Worm (Caenorhabditis elegans): Measurements from ENCODE around the gene F20D12.12.
A peak's percentile ranks its signal among the peaks of the same experiment; 100 is the strongest.

Gene F20D12.12

ce11 chrIV:7906643-7907042, 40.6 kb upstream of the F20D12.12 start:
- TF ChIP-seq mdl-1 (tag; optimal IDR thresholded peaks at IDR 0.05) (no peak), daf-12 (tag; optimal IDR thresholded peaks at IDR 0.05) (no peak), ztf-4 (tag; optimal IDR thresholded peaks at IDR 0.05) (no peak), nhr-43 (tag; optimal IDR thresholded peaks at IDR 0.05; ENCODE audit: poor library complexity, severe bottlenecking) (no peak), fkh-2 (tag; optimal IDR thresholded peaks at IDR 0.05) (no peak), eor-1 (tag; optimal IDR thresholded peaks at IDR 0.05) (no peak), nhr-237 (tag; optimal IDR thresholded peaks at IDR 0.05) (no peak), sea-2 (GFP tag; optimal IDR thresholded peaks at IDR 0.05) (no peak), hmg-11 (tag; optimal IDR thresholded peaks at IDR 0.05) (no peak), pqm-1 (tag; optimal IDR thresholded peaks at IDR 0.05) (no peak), nhr-11 (tag; optimal IDR thresholded peaks at IDR 0.05) (no peak), ceh-16 (tag; optimal IDR thresholded peaks at IDR 0.05) (no peak), nhr-23 (tag; optimal IDR thresholded peaks at IDR 0.05) (no peak)

- no peak for TF ChIP-seq unc-62 (GFP tag; optimal IDR thresholded peaks at IDR 0.05)
- peak; percentile 73 for TF ChIP-seq lin-39 (tag; optimal IDR thresholded peaks at IDR 0.05)
- no peak for TF ChIP-seq nhr-25 (tag; optimal IDR thresholded peaks at IDR 0.05)
- peak; percentile 1 for TF ChIP-seq lin-15B (tag; optimal IDR thresholded peaks at IDR 0.05)
- no peak for TF ChIP-seq fkh-10 (GFP tag; optimal IDR thresholded peaks at IDR 0.05)
- TF ChIP-seq jun-1 (tag; optimal IDR thresholded peaks at IDR 0.05) = no peak
- TF ChIP-seq elt-2 (tag; optimal IDR thresholded peaks at IDR 0.05) = peak; percentile 22
- no peak for TF ChIP-seq tbx-2 (tag; optimal IDR thresholded peaks at IDR 0.05)
- TF ChIP-seq snpc-4 (tag; optimal IDR thresholded peaks at IDR 0.05) = no peak
- TF ChIP-seq hmg-11 (tag; optimal IDR thresholded peaks at IDR 0.05) = peak; percentile 28
- peak; percentile 35 for TF ChIP-seq nfya-1 (tag; optimal IDR thresholded peaks at IDR 0.05; ENCODE audit: insufficient read depth)
- TF ChIP-seq R02D3.7 (tag; optimal IDR thresholded peaks at IDR 0.05) = no peak
- TF ChIP-seq mml-1 (tag; optimal IDR thresholded peaks at IDR 0.05) = no peak
- no peak for TF ChIP-seq egl-5 (tag; optimal IDR thresholded peaks at IDR 0.05)
- TF ChIP-seq pha-4 (tag; optimal IDR thresholded peaks at IDR 0.05) = peak; percentile 35
- TF ChIP-seq ceh-28 (tag; optimal IDR thresholded peaks at IDR 0.05) = no peak
- peak; percentile 22 for TF ChIP-seq ama-1 (optimal IDR thresholded peaks at IDR 0.05)
- TF ChIP-seq zag-1 (tag; optimal IDR thresholded peaks at IDR 0.05) = no peak
- no peak for TF ChIP-seq fos-1 (tag; optimal IDR thresholded peaks at IDR 0.05)
- TF ChIP-seq ceh-16 (tag; optimal IDR thresholded peaks at IDR 0.05) = no peak
Observed at ce11 chrIV:7909455-7910141, 37.6 kb upstream of the F20D12.12 start.

DNA sequence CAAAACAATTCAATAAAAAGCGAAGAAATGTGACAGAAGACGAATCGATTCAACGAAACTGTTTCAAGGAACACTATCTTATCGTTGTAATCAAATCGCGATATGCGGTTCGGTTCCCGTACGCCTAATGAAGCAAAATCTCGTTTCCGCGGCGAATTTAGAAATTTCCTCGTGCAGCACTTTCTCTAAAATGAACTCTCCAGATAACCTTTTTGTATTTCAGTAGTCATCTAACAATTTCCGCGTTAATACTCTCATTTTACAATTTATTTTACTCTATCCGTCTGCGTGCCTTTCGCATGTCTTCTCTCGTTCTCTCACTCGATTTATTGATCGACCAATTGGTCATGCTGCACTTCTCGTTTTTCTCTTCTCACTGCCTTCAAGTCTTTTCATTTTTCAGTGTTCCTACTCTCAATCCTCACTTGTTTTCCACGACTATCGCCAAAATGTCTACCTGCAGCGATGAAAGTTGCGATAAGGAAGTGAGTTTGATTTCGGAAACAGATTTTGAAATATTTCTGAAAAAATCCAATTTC, 37.0 kb upstream of the F20D12.12 start, which contains the start of the genes npp-27 and ntl-4:
npp-27 (minus strand) TSS at position 51 of the 539 bp plus-strand sequence.
ntl-4 (plus strand) TSS at position 379 of the 539 bp plus-strand sequence.
- TF ChIP-seq hmg-11 (tag; optimal IDR thresholded peaks at IDR 0.05) (no peak), unc-62 (GFP tag; optimal IDR thresholded peaks at IDR 0.05) (no peak), fkh-2 (tag; optimal IDR thresholded peaks at IDR 0.05) (no peak), ceh-82 (tag; optimal IDR thresholded peaks at IDR 0.05) (no peak), nhr-67 (tag; optimal IDR thresholded peaks at IDR 0.05) (no peak), snpc-4 (tag; optimal IDR thresholded peaks at IDR 0.05) (no peak), lin-15B (tag; optimal IDR thresholded peaks at IDR 0.05) (no peak), mml-1 (tag; optimal IDR thresholded peaks at IDR 0.05) (no peak), lin-39 (tag; optimal IDR thresholded peaks at IDR 0.05) (no peak), ztf-4 (tag; optimal IDR thresholded peaks at IDR 0.05) (no peak), skn-1 (tag; optimal IDR thresholded peaks at IDR 0.05) (no peak), fos-1 (tag; optimal IDR thresholded peaks at IDR 0.05) (no peak), R02D3.7 (tag; optimal IDR thresholded peaks at IDR 0.05) (no peak), pha-4 (tag; optimal IDR thresholded peaks at IDR 0.05) (peak; percentile 25), egl-27 (tag; optimal IDR thresholded peaks at IDR 0.05) (no peak), zag-1 (tag; optimal IDR thresholded peaks at IDR 0.05) (no peak), nhr-25 (tag; optimal IDR thresholded peaks at IDR 0.05) (no peak), nhr-11 (tag; optimal IDR thresholded peaks at IDR 0.05) (no peak), fkh-10 (GFP tag; optimal IDR thresholded peaks at IDR 0.05) (no peak), ama-1 (optimal IDR thresholded peaks at IDR 0.05) (peak; percentile 83), ceh-28 (tag; optimal IDR thresholded peaks at IDR 0.05) (peak; percentile 58), nhr-43 (tag; optimal IDR thresholded peaks at IDR 0.05; ENCODE audit: poor library complexity, severe bottlenecking) (no peak), tbx-2 (tag; optimal IDR thresholded peaks at IDR 0.05) (no peak), lsy-12 (tag; optimal IDR thresholded peaks at IDR 0.05) (no peak), unc-39 (tag; optimal IDR thresholded peaks at IDR 0.05) (no peak), sea-2 (GFP tag; optimal IDR thresholded peaks at IDR 0.05) (no peak), nhr-237 (tag; optimal IDR thresholded peaks at IDR 0.05) (no peak), nhr-28 (tag; optimal IDR thresholded peaks at IDR 0.05) (no peak), egl-5 (tag; optimal IDR thresholded peaks at IDR 0.05) (peak; percentile 76), ZK546.5 (tag; optimal IDR thresholded peaks at IDR 0.05) (no peak), ceh-16 (tag; optimal IDR thresholded peaks at IDR 0.05) (no peak), nfya-1 (tag; optimal IDR thresholded peaks at IDR 0.05; ENCODE audit: insufficient read depth) (peak; percentile 36)
